Worm (Caenorhabditis elegans) whole organism, early embryonic: Measurements from ENCODE around the gene tsen-2.

Source experiments
- B0310.2 ChIP-seq: sonication (generic microtip); optimal IDR thresholded peaks from 2 replicates; lab custom pipeline; 2016; ENCODE audit warnings: mild to moderate bottlenecking, missing genetic modification characterization, missing compliant biosample characterization
- F13C5.2 ChIP-seq: sonication (generic microtip); optimal IDR thresholded peaks from 2 replicates; lab custom pipeline; 2017; ENCODE audit warnings: mild to moderate bottlenecking, missing genetic modification characterization, inconsistent platforms, missing compliant biosample characterization
- ama-1 ChIP-seq: fragments of 150-350 bp; optimal IDR thresholded peaks from 2 replicates; lab custom pipeline; 2014
- ceh-13 ChIP-seq: fragments of 200-800 bp; sonication (Bioruptor generic); optimal IDR thresholded peaks from 2 replicates; lab custom pipeline; 2018; ENCODE audit warnings: mild to moderate bottlenecking, missing genetic modification characterization, missing compliant biosample characterization
- ceh-36 ChIP-seq: sonication (generic microtip); optimal IDR thresholded peaks from 2 replicates; lab custom pipeline; 2016; ENCODE audit warnings: missing genetic modification characterization, inconsistent platforms, missing compliant biosample characterization
- flt-1 ChIP-seq: fragments of 200-800 bp; sonication (Bioruptor generic); IDR thresholded peaks from 2 replicates; pipeline ENCODE4 v1.3.6; 2022; ENCODE audit warnings: missing genetic modification characterization, missing compliant biosample characterization
- hmbx-1 ChIP-seq: sonication (generic microtip); optimal IDR thresholded peaks from 2 replicates; lab custom pipeline; 2016; ENCODE audit warnings: mild to moderate bottlenecking, missing genetic modification characterization, missing compliant biosample characterization
- hmg-4 ChIP-seq: fragments of 200-800 bp; sonication (Bioruptor generic); optimal IDR thresholded peaks from 2 replicates; lab custom pipeline; 2018; ENCODE audit warnings: mild to moderate bottlenecking, missing genetic modification characterization, missing compliant biosample characterization
- hnd-1 ChIP-seq: sonication (generic microtip); optimal IDR thresholded peaks from 2 replicates; lab custom pipeline; 2016; ENCODE audit warnings: missing genetic modification characterization, missing compliant biosample characterization
- pes-1 ChIP-seq: fragments of 200-800 bp; sonication (Bioruptor generic); IDR thresholded peaks from 2 replicates; pipeline ENCODE4 v1.3.6; 2022; ENCODE audit warnings: missing genetic modification reagents, missing genetic modification characterization, missing compliant biosample characterization
- tbx-11 ChIP-seq: fragments of 200-800 bp; sonication (Bioruptor generic); IDR thresholded peaks from 2 replicates; pipeline ENCODE4 v1.3.6; 2022; ENCODE audit warnings: missing genetic modification characterization, missing compliant biosample characterization
- tra-4 ChIP-seq: sonication (generic microtip); optimal IDR thresholded peaks from 2 replicates; lab custom pipeline; 2017; ENCODE audit warnings: missing genetic modification characterization, missing compliant biosample characterization

ce11 chrIII:11935948-11936280 is 37.8 kb upstream of the tsen-2 start:
- TF ChIP-seq ceh-13 (GFP tag; lab: Kevin White, UChicago) (no peak), ama-1 (lab: Kevin White, UChicago) (no peak), hmg-4 (GFP tag; lab: Kevin White, UChicago) (peak; percentile 27), B0310.2 (tag; lab: Kevin White, UChicago) (no peak), hnd-1 (tag; lab: Kevin White, UChicago) (no peak), tra-4 (no peak), flt-1 (GFP tag; lab: Robert Waterston, UW) (no peak), pes-1 (GFP tag; lab: Robert Waterston, UW) (no peak), F13C5.2 (no peak), hmbx-1 (no peak), tbx-11 (GFP tag; lab: Robert Waterston, UW) (no peak), ceh-36 (tag; lab: Kevin White, UChicago) (no peak)
